Worm (Caenorhabditis elegans) whole organism, midembryonic: ENCODE results near the gene sknr-1.
A peak's percentile ranks its signal among the peaks of the same experiment; 100 is the strongest.

ENCODE experiments used
- T22C8.4 ChIP-seq: fragments of 200-800 bp; sonication (Bioruptor generic); IDR thresholded peaks from 2 replicates; pipeline ENCODE4 v1.3.6; 2022; ENCODE audit warnings: missing genetic modification characterization, missing compliant biosample characterization
- cog-1 ChIP-seq: sonication (generic microtip); optimal IDR thresholded peaks from 2 replicates; lab custom pipeline; 2016; ENCODE audit warnings: missing genetic modification characterization, missing compliant biosample characterization
- flt-1 ChIP-seq: fragments of 200-800 bp; sonication (Bioruptor generic); IDR thresholded peaks from 2 replicates; pipeline ENCODE4 v1.3.6; 2022; ENCODE audit warnings: missing genetic modification characterization, missing compliant biosample characterization
- klf-2 ChIP-seq: fragments of 200-800 bp; sonication (Bioruptor generic); conservative IDR thresholded peaks from 2 replicates; pipeline ENCODE4 v1.3.6; 2022; ENCODE audit warnings: missing genetic modification reagents, missing genetic modification characterization, missing compliant biosample characterization
- med-1 ChIP-seq: sonication (generic microtip); optimal IDR thresholded peaks from 2 replicates; lab custom pipeline; 2017; ENCODE audit warnings: missing genetic modification characterization, mild to moderate bottlenecking, missing compliant biosample characterization, antibody characterized with exemption, missing genetic modification reagents; ENCODE audit not compliant: insufficient read depth
- ref-1 ChIP-seq: fragments of 200-800 bp; sonication (Bioruptor generic); conservative IDR thresholded peaks from 2 replicates; pipeline ENCODE4 v1.3.6; 2022; ENCODE audit warnings: missing genetic modification reagents, missing genetic modification characterization, missing compliant biosample characterization
- tab-1 ChIP-seq: fragments of 200-800 bp; sonication (Bioruptor generic); IDR thresholded peaks from 2 replicates; pipeline ENCODE4 v1.3.6; 2022; ENCODE audit warnings: missing genetic modification characterization, missing compliant biosample characterization
- ztf-23 ChIP-seq: fragments of 200-800 bp; sonication (Bioruptor generic); IDR thresholded peaks from 2 replicates; pipeline ENCODE4 v1.3.6; 2022; ENCODE audit warnings: missing genetic modification reagents, missing genetic modification characterization, missing compliant biosample characterization
- ztf-29 ChIP-seq: fragments of 200-800 bp; sonication (Bioruptor generic); IDR thresholded peaks from 2 replicates; pipeline ENCODE4 v1.3.6; 2022; ENCODE audit warnings: missing genetic modification reagents, missing genetic modification characterization, missing compliant biosample characterization

sknr-1 gene

DNA sequence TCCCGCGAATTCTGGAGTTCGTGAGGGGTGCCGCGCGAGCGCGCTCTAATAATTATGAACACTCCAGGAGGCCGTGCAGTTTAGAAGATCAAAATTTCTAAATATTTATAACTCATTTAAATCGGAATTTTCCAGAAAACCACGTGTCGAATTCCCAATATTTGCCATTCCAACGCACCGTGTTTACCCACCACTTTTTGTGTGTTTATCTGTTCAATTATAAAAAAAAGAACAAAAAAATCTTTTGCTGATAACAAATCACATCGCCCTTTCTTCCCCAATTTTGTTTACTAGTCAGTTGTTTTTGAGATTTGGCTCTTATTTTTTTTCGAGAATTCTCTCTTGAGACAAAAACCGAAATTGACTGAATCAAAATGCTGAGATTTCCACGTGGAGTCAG is 30.9 kb upstream of the sknr-1 start:
- no peak for TF ChIP-seq ztf-23 (GFP tag; lab: Robert Waterston, UW)
- no peak for TF ChIP-seq klf-2 (GFP tag; lab: Robert Waterston, UW)
- TF ChIP-seq med-1 (GFP tag; lab: Kevin White, UChicago) = no peak
- no peak for TF ChIP-seq tab-1 (GFP tag; lab: Robert Waterston, UW)
- TF ChIP-seq flt-1 (GFP tag; lab: Robert Waterston, UW) = no peak
- TF ChIP-seq T22C8.4 = no peak
- TF ChIP-seq ref-1 = no peak
- no peak for TF ChIP-seq ztf-29 (GFP tag; lab: Robert Waterston, UW)
- no peak for TF ChIP-seq cog-1 (tag; lab: Kevin White, UChicago)

DNA sequence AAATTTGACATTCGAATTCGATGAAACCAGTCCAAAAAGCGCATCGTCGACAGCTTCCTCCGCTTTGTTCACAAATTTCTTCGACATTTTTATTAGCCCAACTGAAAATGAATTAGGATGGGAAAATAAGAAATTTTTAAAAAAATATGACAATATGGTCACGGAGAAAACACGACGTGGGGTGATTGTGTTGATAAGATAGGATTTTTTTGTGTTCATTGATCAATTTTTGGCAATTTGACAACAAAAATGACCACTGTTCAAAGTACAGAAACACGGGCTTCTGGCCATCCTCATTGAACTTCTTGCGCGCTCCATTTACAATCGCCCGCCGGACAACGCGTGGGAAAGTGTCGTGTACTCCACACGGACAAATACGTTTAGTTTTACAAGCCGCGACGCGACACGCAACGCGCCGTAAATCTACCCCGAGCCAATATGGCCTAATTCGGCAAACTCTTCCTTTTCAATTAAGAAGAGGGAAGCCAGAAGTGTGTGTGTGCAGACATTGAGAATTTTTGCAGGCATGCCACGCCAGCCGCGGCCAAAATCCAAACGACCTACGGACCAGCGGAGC is 27.4 kb upstream of the sknr-1 start, which contains the start of the genes W02H5.8 and angl-1:
Gene W02H5.8, minus strand, starts transcription at position 101 of the 577 bp plus-strand sequence.
Gene angl-1, plus strand, starts transcription at position 527 of the 577 bp plus-strand sequence.
- TF ChIP-seq T22C8.4 = no peak
- TF ChIP-seq ztf-23 (GFP tag; lab: Robert Waterston, UW) = no peak
- TF ChIP-seq flt-1 (GFP tag; lab: Robert Waterston, UW) = no peak
- TF ChIP-seq klf-2 (GFP tag; lab: Robert Waterston, UW) = no peak
- no peak for TF ChIP-seq tab-1 (GFP tag; lab: Robert Waterston, UW)
- TF ChIP-seq ztf-29 (GFP tag; lab: Robert Waterston, UW) = no peak
- TF ChIP-seq cog-1 (tag; lab: Kevin White, UChicago) = no peak
- TF ChIP-seq med-1 (GFP tag; lab: Kevin White, UChicago) = no peak
- TF ChIP-seq ref-1 = no peak

DNA sequence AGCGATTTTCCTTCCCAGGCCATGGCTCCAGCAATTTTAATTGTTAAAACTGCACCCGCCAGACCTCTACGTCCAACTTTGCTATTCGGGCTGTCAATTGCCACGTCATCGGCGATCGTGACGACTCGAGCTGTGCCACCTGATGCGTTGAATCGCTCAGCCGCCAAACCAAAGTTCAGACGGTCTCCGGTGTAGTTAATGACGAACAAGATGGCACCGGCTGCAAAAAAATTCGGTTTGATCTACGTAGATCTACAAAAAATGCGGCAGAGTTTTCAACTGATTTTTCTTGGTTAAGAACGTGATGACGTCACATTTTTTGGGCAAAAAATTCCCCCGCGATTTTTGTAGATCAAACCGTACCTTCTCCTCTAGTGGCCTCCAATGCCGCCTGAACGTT is 25.7 kb upstream of the sknr-1 start:
- TF ChIP-seq cog-1 (tag; lab: Kevin White, UChicago) = no peak
- no peak for TF ChIP-seq ref-1
- TF ChIP-seq ztf-23 (GFP tag; lab: Robert Waterston, UW) = no peak
- no peak for TF ChIP-seq med-1 (GFP tag; lab: Kevin White, UChicago)
- TF ChIP-seq ztf-29 (GFP tag; lab: Robert Waterston, UW) = no peak
- TF ChIP-seq tab-1 (GFP tag; lab: Robert Waterston, UW) = no peak
- TF ChIP-seq klf-2 (GFP tag; lab: Robert Waterston, UW) = no peak
- TF ChIP-seq T22C8.4 = no peak

DNA sequence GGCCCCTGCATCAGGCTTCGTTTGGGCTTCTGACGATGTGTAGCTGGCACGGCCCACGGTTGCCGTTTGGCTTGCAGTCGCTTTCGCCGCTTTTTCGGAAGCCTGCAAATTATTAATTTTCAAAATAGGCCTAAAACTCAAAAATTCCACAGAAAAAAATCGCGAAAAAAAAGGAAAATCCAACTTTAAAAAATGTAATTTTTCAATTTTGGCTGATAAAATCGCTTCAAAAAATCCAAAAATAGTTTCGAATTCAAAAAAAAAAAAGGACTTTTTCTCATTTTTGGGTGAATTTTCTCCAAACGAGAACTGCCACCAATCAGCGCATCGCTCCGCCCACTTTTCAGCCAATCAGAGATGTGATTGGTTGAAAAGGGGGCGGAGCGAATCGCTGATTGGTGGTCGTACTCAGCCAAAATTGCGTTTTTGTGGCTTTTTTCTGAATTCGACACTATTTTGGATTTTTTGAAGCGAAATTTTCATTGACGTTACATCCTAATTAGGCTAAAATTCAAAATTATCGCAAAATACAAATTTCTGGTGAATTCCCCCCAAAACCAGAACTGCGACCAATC is 22.0 kb upstream of the sknr-1 start:
- TF ChIP-seq cog-1 (tag; lab: Kevin White, UChicago) (no peak), ref-1 (no peak), med-1 (GFP tag; lab: Kevin White, UChicago) (no peak), klf-2 (GFP tag; lab: Robert Waterston, UW) (no peak), T22C8.4 (no peak), ztf-29 (GFP tag; lab: Robert Waterston, UW) (no peak), ztf-23 (GFP tag; lab: Robert Waterston, UW) (no peak), flt-1 (GFP tag; lab: Robert Waterston, UW) (no peak), tab-1 (GFP tag; lab: Robert Waterston, UW) (no peak)

- TF ChIP-seq ztf-23 (GFP tag; lab: Robert Waterston, UW) (no peak), T22C8.4 (no peak), flt-1 (GFP tag; lab: Robert Waterston, UW) (no peak), klf-2 (GFP tag; lab: Robert Waterston, UW) (no peak), ref-1 (no peak), ztf-29 (GFP tag; lab: Robert Waterston, UW) (no peak), tab-1 (GFP tag; lab: Robert Waterston, UW) (no peak), med-1 (GFP tag; lab: Kevin White, UChicago) (no peak), cog-1 (tag; lab: Kevin White, UChicago) (no peak)
Observed at ce11 chrV:2646067-2646466, 20.8 kb upstream of the sknr-1 start.

- TF ChIP-seq ztf-23 (GFP tag; lab: Robert Waterston, UW) (no peak), cog-1 (tag; lab: Kevin White, UChicago) (no peak), klf-2 (GFP tag; lab: Robert Waterston, UW) (no peak), ref-1 (no peak), tab-1 (GFP tag; lab: Robert Waterston, UW) (no peak), med-1 (GFP tag; lab: Kevin White, UChicago) (no peak), flt-1 (GFP tag; lab: Robert Waterston, UW) (no peak)
Observed at ce11 chrV:2639506-2639905, 14.2 kb upstream of the sknr-1 start.

ce11 chrV:2639035-2639434 is 13.8 kb upstream of the sknr-1 start, which contains the start of gene W02H5.2:
Gene W02H5.2 (plus strand): TSS chrV:2639335.
- TF ChIP-seq flt-1 (GFP tag; lab: Robert Waterston, UW) = no peak
- TF ChIP-seq klf-2 (GFP tag; lab: Robert Waterston, UW) = no peak
- TF ChIP-seq ref-1 = no peak
- TF ChIP-seq tab-1 (GFP tag; lab: Robert Waterston, UW) = no peak
- TF ChIP-seq ztf-29 (GFP tag; lab: Robert Waterston, UW) = no peak
- TF ChIP-seq med-1 (GFP tag; lab: Kevin White, UChicago) = no peak
- no peak for TF ChIP-seq T22C8.4
- no peak for TF ChIP-seq cog-1 (tag; lab: Kevin White, UChicago)
- TF ChIP-seq ztf-23 (GFP tag; lab: Robert Waterston, UW) = no peak

- TF ChIP-seq med-1 (GFP tag; lab: Kevin White, UChicago) = no peak
- peak; percentile 34 for TF ChIP-seq cog-1 (tag; lab: Kevin White, UChicago)
- TF ChIP-seq ztf-29 (GFP tag; lab: Robert Waterston, UW) = peak; percentile 41; the same call in 1 of the 2 replicates
- peak; percentile 68; the same call in 1 of the 2 replicates for TF ChIP-seq flt-1 (GFP tag; lab: Robert Waterston, UW)
- TF ChIP-seq T22C8.4 = 0 out of 2 replicates have a peak, but pooled peaks have one; percentile 33
- TF ChIP-seq ref-1 = no peak
- TF ChIP-seq ztf-23 (GFP tag; lab: Robert Waterston, UW) = peak; percentile 70; the same call in 1 of the 2 replicates
- no peak for TF ChIP-seq tab-1 (GFP tag; lab: Robert Waterston, UW)
- TF ChIP-seq klf-2 (GFP tag; lab: Robert Waterston, UW) = no peak
Observed at ce11 chrV:2638545-2638944, 13.3 kb upstream of the sknr-1 start, which contains the start of gene W02H5.19. Gene W02H5.19 (plus strand): TSS chrV:2638890.
